Fruit fly (Drosophila melanogaster): ENCODE measurements around the gene CG1529.

dm6 chrX:21058437-21058836 is 26.7 kb upstream of the CG1529 start:
- no peak for TF ChIP-seq Smox (GFP tag; optimal IDR thresholded peaks at IDR 0.05)
- TF ChIP-seq Blimp-1 (GFP tag; optimal IDR thresholded peaks at IDR 0.05), result no peak
- no peak for TF ChIP-seq achi (GFP tag; optimal IDR thresholded peaks at IDR 0.05)
